Fruit fly (Drosophila melanogaster) whole organism, embryonic: ENCODE data around the gene CG7465.

ENCODE experiments used
- Asciz ChIP-seq: fragments of 200-800 bp; sonication (Bioruptor generic); optimal IDR thresholded peaks from 2 replicates; lab custom pipeline; 2017; ENCODE audit warnings: missing biosample characterization, mild to moderate bottlenecking, missing genetic modification characterization, missing genetic modification reagents
- CG10209 ChIP-seq: fragments of 200-800 bp; sonication (Bioruptor generic); optimal IDR thresholded peaks from 3 replicates; lab custom pipeline; 2017; ENCODE audit warnings: missing biosample characterization, mild to moderate bottlenecking, missing genetic modification characterization, missing genetic modification reagents
- CG10462 ChIP-seq: fragments of 200-800 bp; sonication (Bioruptor generic); optimal IDR thresholded peaks from 2 replicates; lab custom pipeline; 2016; ENCODE audit warnings: missing biosample characterization, missing genetic modification characterization
- CG10565 ChIP-seq: fragments of 200-800 bp; sonication (Bioruptor generic); optimal IDR thresholded peaks from 3 replicates; lab custom pipeline; 2016; ENCODE audit warnings: missing biosample characterization, mild to moderate bottlenecking, missing genetic modification characterization
- CG11695 ChIP-seq: fragments of 200-800 bp; sonication (Bioruptor generic); IDR thresholded peaks from 3 replicates; pipeline ENCODE4 v1.3.6; 2022; ENCODE audit warnings: missing biosample characterization, missing genetic modification characterization
- CG1233 ChIP-seq: fragments of 200-800 bp; sonication (Bioruptor generic); optimal IDR thresholded peaks from 4 replicates; lab custom pipeline; 2018; ENCODE audit warnings: missing biosample characterization, mild to moderate bottlenecking, missing genetic modification characterization
- CG13287 ChIP-seq: fragments of 200-800 bp; sonication (Bioruptor generic); IDR thresholded peaks from 2 replicates; pipeline ENCODE4 v1.3.6; 2022; ENCODE audit warnings: missing biosample characterization, missing genetic modification characterization; ENCODE audit not compliant: partially characterized antibody
- CG15073 ChIP-seq: fragments of 200-800 bp; sonication (Bioruptor generic); optimal IDR thresholded peaks from 2 replicates; lab custom pipeline; 2016; ENCODE audit warnings: missing biosample characterization, missing genetic modification characterization
- CG18619 ChIP-seq: fragments of 200-800 bp; sonication (Bioruptor generic); optimal IDR thresholded peaks from 3 replicates; lab custom pipeline; 2017; ENCODE audit warnings: missing biosample characterization, mild to moderate bottlenecking, missing genetic modification characterization
- CG2712 ChIP-seq: fragments of 200-800 bp; optimal IDR thresholded peaks from 3 replicates; lab custom pipeline; 2019; ENCODE audit warnings: missing biosample characterization, mild to moderate bottlenecking, missing genetic modification characterization, moderate library complexity
- CG30403 ChIP-seq: fragments of 200-800 bp; sonication (Bioruptor generic); optimal IDR thresholded peaks from 3 replicates; lab custom pipeline; 2016; ENCODE audit warnings: missing biosample characterization, missing genetic modification characterization
- CG3163 ChIP-seq: fragments of 200-800 bp; sonication (Bioruptor generic); optimal IDR thresholded peaks from 3 replicates; lab custom pipeline; 2016; ENCODE audit warnings: missing biosample characterization, missing genetic modification characterization
- CG32772 ChIP-seq: fragments of 200-800 bp; sonication (Bioruptor generic); IDR thresholded peaks from 2 replicates; pipeline ENCODE4 v1.3.6; 2022; ENCODE audit warnings: missing biosample characterization, missing genetic modification characterization
- CG34422 ChIP-seq: fragments of 200-800 bp; sonication (Bioruptor generic); IDR thresholded peaks from 3 replicates; pipeline ENCODE4 v1.3.6; 2022; ENCODE audit warnings: missing biosample characterization, missing genetic modification characterization
- CG6683 ChIP-seq: fragments of 200-800 bp; sonication (Bioruptor generic); optimal IDR thresholded peaks from 2 replicates; lab custom pipeline; 2017; ENCODE audit warnings: missing biosample characterization, mild to moderate bottlenecking, missing genetic modification characterization, missing genetic modification reagents
- CG7963 ChIP-seq: fragments of 200-800 bp; sonication (Bioruptor generic); IDR thresholded peaks from 3 replicates; pipeline ENCODE4 v1.3.6; 2022; ENCODE audit warnings: missing biosample characterization, missing genetic modification characterization; ENCODE audit not compliant: partially characterized antibody
- CG7987 ChIP-seq: fragments of 200-800 bp; sonication (Bioruptor generic); optimal IDR thresholded peaks from 2 replicates; lab custom pipeline; 2018; ENCODE audit warnings: missing biosample characterization, mild to moderate bottlenecking, missing genetic modification characterization, moderate library complexity
- CG9727 ChIP-seq: fragments of 200-800 bp; sonication (Bioruptor generic); optimal IDR thresholded peaks from 3 replicates; lab custom pipeline; 2017; ENCODE audit warnings: missing biosample characterization, mild to moderate bottlenecking, missing genetic modification characterization
- D ChIP-seq, 2 experiments: fragments of 200-800 bp in 1 of 2; fragments of >200 bp in 1 of 2; sonication (Bioruptor generic) in 1 of 2; optimal IDR thresholded peaks; 2 replicates in 1 of 2; 3 replicates in 1 of 2; lab custom pipeline; 2017; ENCODE audit warnings: mild to moderate bottlenecking in 1 of 2, missing biosample characterization in 1 of 2, missing genetic modification characterization in 1 of 2, missing genetic modification reagents in 1 of 2
- D19A ChIP-seq: fragments of 200-800 bp; optimal IDR thresholded peaks from 3 replicates; lab custom pipeline; 2019; ENCODE audit warnings: missing biosample characterization, mild to moderate bottlenecking, missing genetic modification characterization, moderate library complexity
- Dll ChIP-seq: fragments of 200-800 bp; sonication (Bioruptor generic); IDR thresholded peaks from 4 replicates; pipeline ENCODE4 v1.3.6; 2022; ENCODE audit warnings: missing biosample characterization, missing genetic modification characterization; ENCODE audit not compliant: partially characterized antibody
- Dref ChIP-seq: fragments of 200-800 bp; sonication (Bioruptor generic); IDR thresholded peaks from 2 replicates; pipeline ENCODE4 v1.3.6; 2022; ENCODE audit warnings: missing biosample characterization, missing genetic modification characterization
- E2f2 ChIP-seq: fragments of 200-800 bp; sonication (Bioruptor generic); IDR thresholded peaks from 2 replicates; pipeline ENCODE4 v1.3.6; 2022; ENCODE audit warnings: missing biosample characterization, missing genetic modification characterization
- Elba2 ChIP-seq: fragments of 200-800 bp; sonication (Bioruptor generic); optimal IDR thresholded peaks from 3 replicates; lab custom pipeline; 2016; ENCODE audit warnings: missing biosample characterization, missing genetic modification characterization
- Fer3 ChIP-seq: fragments of 200-800 bp; sonication (Bioruptor generic); optimal IDR thresholded peaks from 2 replicates; lab custom pipeline; 2018; ENCODE audit warnings: missing biosample characterization, mild to moderate bottlenecking, missing genetic modification characterization, moderate library complexity
- H15 ChIP-seq: fragments of 200-800 bp; sonication (Bioruptor generic); IDR thresholded peaks from 3 replicates; pipeline ENCODE4 v1.3.6; 2022; ENCODE audit warnings: missing biosample characterization, missing genetic modification characterization
- Kr ChIP-seq: fragments of 200-800 bp; sonication (Bioruptor generic); optimal IDR thresholded peaks from 2 replicates; lab custom pipeline; 2017; ENCODE audit warnings: missing biosample characterization, mild to moderate bottlenecking, missing genetic modification characterization
- Lim3 ChIP-seq: fragments of 200-800 bp; sonication (Bioruptor generic); IDR thresholded peaks from 2 replicates; pipeline ENCODE4 v1.3.6; 2022; ENCODE audit warnings: missing biosample characterization, missing genetic modification characterization
- NC2β ChIP-seq: fragments of 200-800 bp; sonication (Bioruptor generic); optimal IDR thresholded peaks from 2 replicates; lab custom pipeline; 2016; ENCODE audit warnings: missing biosample characterization, missing genetic modification characterization
- Neu2 ChIP-seq: fragments of 200-800 bp; sonication (Bioruptor generic); optimal IDR thresholded peaks from 3 replicates; lab custom pipeline; 2016; ENCODE audit warnings: missing biosample characterization, missing genetic modification characterization, borderline replicate concordance
- Nf-YC ChIP-seq: fragments of 200-800 bp; optimal IDR thresholded peaks from 3 replicates; lab custom pipeline; 2019; ENCODE audit warnings: missing biosample characterization, mild to moderate bottlenecking, missing genetic modification characterization, moderate library complexity
- NfI ChIP-seq: fragments of 200-800 bp; sonication (Bioruptor generic); optimal IDR thresholded peaks from 3 replicates; lab custom pipeline; 2018; ENCODE audit warnings: missing biosample characterization, mild to moderate bottlenecking, missing genetic modification characterization, moderate library complexity
- Poxn ChIP-seq: fragments of 200-800 bp; sonication (Bioruptor generic); IDR thresholded peaks from 2 replicates; pipeline ENCODE4 v1.3.6; 2022; ENCODE audit warnings: missing biosample characterization, missing genetic modification characterization
- Rfx ChIP-seq: fragments of 200-800 bp; sonication (Bioruptor generic); IDR thresholded peaks from 2 replicates; pipeline ENCODE4 v1.3.6; 2022; ENCODE audit warnings: missing biosample characterization, missing genetic modification characterization
- Xbp1 ChIP-seq: fragments of 200-800 bp; sonication (Bioruptor generic); optimal IDR thresholded peaks from 3 replicates; lab custom pipeline; 2016; ENCODE audit warnings: missing biosample characterization, mild to moderate bottlenecking, missing genetic modification characterization
- ara ChIP-seq: fragments of 200-800 bp; sonication (Bioruptor generic); IDR thresholded peaks from 2 replicates; pipeline ENCODE4 v1.3.6; 2022; ENCODE audit warnings: missing biosample characterization, missing genetic modification characterization
- crol ChIP-seq: fragments of 200-800 bp; sonication (Bioruptor generic); IDR thresholded peaks from 2 replicates; pipeline ENCODE4 v1.3.6; 2022; ENCODE audit warnings: missing biosample characterization, missing genetic modification characterization
- dmrt99B ChIP-seq: fragments of 200-800 bp; sonication (Bioruptor generic); optimal IDR thresholded peaks from 2 replicates; lab custom pipeline; 2018; ENCODE audit warnings: missing biosample characterization, mild to moderate bottlenecking, missing genetic modification characterization, moderate library complexity
- gce ChIP-seq: fragments of 200-800 bp; sonication (Bioruptor generic); IDR thresholded peaks from 3 replicates; pipeline ENCODE4 v1.3.6; 2022; ENCODE audit warnings: missing biosample characterization, missing genetic modification characterization
- kah ChIP-seq: fragments of 200-800 bp; sonication (Bioruptor generic); optimal IDR thresholded peaks from 2 replicates; lab custom pipeline; 2018; ENCODE audit warnings: missing biosample characterization, mild to moderate bottlenecking, missing genetic modification characterization
- klu ChIP-seq: fragments of 200-800 bp; sonication (Bioruptor generic); IDR thresholded peaks from 2 replicates; pipeline ENCODE4 v1.3.6; 2022; ENCODE audit warnings: missing biosample characterization, missing genetic modification characterization
- nom ChIP-seq: fragments of 200-800 bp; sonication (Bioruptor generic); optimal IDR thresholded peaks from 2 replicates; lab custom pipeline; 2017; ENCODE audit warnings: missing biosample characterization, missing genetic modification characterization, mild to moderate bottlenecking, moderate library complexity, missing genetic modification reagents
- otp ChIP-seq: fragments of 200-800 bp; sonication (Bioruptor generic); IDR thresholded peaks from 3 replicates; pipeline ENCODE4, ENCODE4 v1.3.6; 2022; ENCODE audit warnings: missing biosample characterization, missing genetic modification characterization
- p53 ChIP-seq: fragments of 200-800 bp; sonication (Bioruptor generic); optimal IDR thresholded peaks from 2 replicates; lab custom pipeline; 2016; ENCODE audit warnings: missing biosample characterization, missing genetic modification characterization
- pan ChIP-seq, 4 experiments: fragments of >200 bp in 3 of 4; fragments of 200-800 bp in 1 of 4; sonication (Bioruptor generic) in 1 of 4; optimal IDR thresholded peaks in 3 of 4; IDR thresholded peaks in 1 of 4; 2 replicates each; pipeline versions ENCODE4 v1.3.6 to Lab custom; 2017 to 2022; ENCODE audit warnings: missing biosample characterization in 2 of 4, missing genetic modification characterization in 2 of 4, mixed read lengths in 1 of 4
- pros ChIP-seq: fragments of 200-800 bp; sonication (Bioruptor generic); optimal IDR thresholded peaks from 3 replicates; lab custom pipeline; 2019; ENCODE audit warnings: missing biosample characterization, mild to moderate bottlenecking, missing genetic modification characterization, moderate library complexity
- repo ChIP-seq: fragments of 200-800 bp; sonication (Bioruptor generic); optimal IDR thresholded peaks from 2 replicates; lab custom pipeline; 2016; ENCODE audit warnings: missing biosample characterization, missing genetic modification characterization
- tx ChIP-seq: fragments of 200-800 bp; sonication (Bioruptor generic); optimal IDR thresholded peaks from 2 replicates; lab custom pipeline; 2016; ENCODE audit warnings: missing biosample characterization, missing genetic modification characterization

CG7465 gene

DNA sequence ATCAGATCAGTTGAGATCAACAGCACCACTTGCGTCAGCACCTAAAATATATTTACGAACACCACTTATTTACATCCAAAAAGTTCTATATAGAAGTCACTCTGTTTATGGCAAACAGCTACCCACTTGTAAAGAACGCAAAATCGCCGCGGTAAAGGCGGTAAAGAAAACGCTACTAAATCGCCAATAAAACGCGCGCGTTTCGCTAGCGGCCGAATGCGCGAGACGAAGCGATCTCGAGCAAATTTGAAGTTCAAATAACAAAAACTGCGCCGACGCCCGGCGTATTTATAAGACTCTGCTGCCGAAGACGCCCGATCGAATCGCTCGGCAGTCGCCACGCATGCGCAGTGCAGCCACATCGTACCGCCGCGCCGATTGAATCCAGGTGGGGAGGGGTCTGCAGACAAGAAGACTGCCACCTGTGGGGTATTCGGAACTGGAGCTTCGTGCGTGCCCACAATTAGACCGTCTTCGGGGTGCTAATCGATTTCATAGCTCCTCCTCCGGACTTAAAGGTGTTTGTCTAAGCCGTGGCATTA is 10.7 kb downstream of the CG7465 start, which contains the start of gene CG13722 (continued):
- TF ChIP-seq CG6683 (no peak), CG30403 (GFP tag; lab: Kevin White, UChicago) (no peak), Dll (GFP tag; lab: Robert Waterston, UW) (0 out of 4 replicates have a peak, but pooled peaks have one; percentile 14), dmrt99B (tag; lab: Kevin White, UChicago) (no peak), Poxn (no peak), CG10209 (GFP tag; lab: Kevin White, UChicago) (no peak), pan (optimal IDR thresholded peaks at IDR 0.05; lab: Kevin White, UChicago) (no peak), pan (GFP tag; optimal IDR thresholded peaks at IDR 0.05 in 1 of 2, IDR thresholded peaks at IDR 0.05 in 1 of 2) (peak in 1 of 2 experiments; percentile 15), Dref (GFP tag; lab: Robert Waterston, UW) (no peak), CG7963 (GFP tag; lab: Robert Waterston, UW) (0 out of 3 replicates have a peak, but pooled peaks have one; percentile 7), CG1233 (GFP tag; lab: Kevin White, UChicago) (no peak), Asciz (GFP tag; lab: Kevin White, UChicago) (no peak), crol (0 out of 2 replicates have a peak, but pooled peaks have one; percentile 47), CG34422 (GFP tag; lab: Robert Waterston, UW) (0 out of 3 replicates have a peak, but pooled peaks have one; percentile 15), Neu2 (GFP tag; lab: Kevin White, UChicago) (no peak), CG15073 (GFP tag; lab: Kevin White, UChicago) (no peak), Elba2 (no peak), NfI (GFP tag; lab: Kevin White, UChicago) (no peak), nom (GFP tag; lab: Kevin White, UChicago) (peak; percentile 60), tx (GFP tag; lab: Kevin White, UChicago) (no peak), CG3163 (GFP tag; lab: Kevin White, UChicago) (no peak), Fer3 (tag; lab: Kevin White, UChicago) (no peak), CG32772 (GFP tag; lab: Robert Waterston, UW) (no peak), CG9727 (GFP tag; lab: Kevin White, UChicago) (no peak), NC2β (GFP tag; lab: Kevin White, UChicago) (no peak), repo (GFP tag; lab: Kevin White, UChicago) (no peak), CG7987 (no peak), pros (GFP tag; lab: Kevin White, UChicago) (no peak), p53 (GFP tag; lab: Kevin White, UChicago) (no peak), CG2712 (tag; lab: Kevin White, UChicago) (no peak), E2f2 (GFP tag; lab: Robert Waterston, UW) (0 out of 2 replicates have a peak, but pooled peaks have one; percentile 13), H15 (GFP tag; lab: Robert Waterston, UW) (0 out of 3 replicates have a peak, but pooled peaks have one; percentile 34), CG10462 (GFP tag; lab: Kevin White, UChicago) (no peak), CG10565 (GFP tag; lab: Kevin White, UChicago) (no peak), klu (GFP tag; lab: Robert Waterston, UW) (no peak), D19A (tag; lab: Kevin White, UChicago) (no peak), Nf-YC (tag; lab: Kevin White, UChicago) (no peak), CG11695 (GFP tag; lab: Robert Waterston, UW) (no peak), Xbp1 (GFP tag; lab: Kevin White, UChicago) (no peak), CG13287 (no peak), CG18619 (GFP tag; lab: Kevin White, UChicago) (no peak), kah (no peak), Lim3 (GFP tag; lab: Robert Waterston, UW) (no peak), D (optimal IDR thresholded peaks at IDR 0.05; lab: Kevin White, UChicago) (no peak), D (GFP tag; optimal IDR thresholded peaks at IDR 0.05; lab: Kevin White, UChicago) (no peak), ara (no peak), gce (no peak), otp (GFP tag; lab: Robert Waterston, UW) (peak; percentile 65; the same call in 2 of the 3 replicates), Rfx (0 out of 2 replicates have a peak, but pooled peaks have one; percentile 18), Kr (no peak)
- TF ChIP-seq, all 482 proteins: peak for 17
